Fruit fly (Drosophila melanogaster): ENCODE data around the gene Naglu.
A peak's percentile ranks its signal among the peaks of the same experiment; 100 is the strongest.

The Naglu gene

dm6 chr2L:8364006-8364956, 47.4 kb downstream of the Naglu start, which contains the start of the genes RpS13 and CSN8 (continued):
- TF ChIP-seq gcm (GFP tag; optimal IDR thresholded peaks at IDR 0.05) (peak; percentile 3), crc (GFP tag; optimal IDR thresholded peaks at IDR 0.05) (no peak), CG34376 (GFP tag; optimal IDR thresholded peaks at IDR 0.05) (peak; percentile 68), CG6765 (GFP tag; optimal IDR thresholded peaks at IDR 0.05) (peak; percentile 59), CG7556 (GFP tag; optimal IDR thresholded peaks at IDR 0.05) (no peak), disco-r (GFP tag; optimal IDR thresholded peaks at IDR 0.05) (no peak), CG14710 (tag; optimal IDR thresholded peaks at IDR 0.05) (peak; percentile 75), vnd (GFP tag; IDR thresholded peaks at IDR 0.05; ENCODE audit: partially characterized antibody) (peak; percentile 90), CG7357 (GFP tag; IDR thresholded peaks at IDR 0.05) (0 out of 3 replicates have a peak, but pooled peaks have one; percentile 11)

dm6 chr2L:8362955-8363285, 48.7 kb downstream of the Naglu start:
- TF ChIP-seq exex (tag; optimal IDR thresholded peaks at IDR 0.05): peak; percentile 5
- TF ChIP-seq CG8765 (GFP tag; IDR thresholded peaks at IDR 0.05): 0 out of 2 replicates have a peak, but pooled peaks have one; percentile 9
- peak in 1 of 2 experiments; percentile 67 for TF ChIP-seq insv (GFP tag; optimal IDR thresholded peaks at IDR 0.05)
- no peak for TF ChIP-seq CG11560 (tag; IDR thresholded peaks at IDR 0.05)
- peak; percentile 77 for TF ChIP-seq sug (tag; optimal IDR thresholded peaks at IDR 0.05)
- TF ChIP-seq Med (GFP tag): peak; percentile 37
- TF ChIP-seq Elba2 (GFP tag; optimal IDR thresholded peaks at IDR 0.05): peak; percentile 63
- TF ChIP-seq Dfd (GFP tag; optimal IDR thresholded peaks at IDR 0.05): no peak
- no peak for TF ChIP-seq CG30431 (GFP tag; optimal IDR thresholded peaks at IDR 0.05)

DNA sequence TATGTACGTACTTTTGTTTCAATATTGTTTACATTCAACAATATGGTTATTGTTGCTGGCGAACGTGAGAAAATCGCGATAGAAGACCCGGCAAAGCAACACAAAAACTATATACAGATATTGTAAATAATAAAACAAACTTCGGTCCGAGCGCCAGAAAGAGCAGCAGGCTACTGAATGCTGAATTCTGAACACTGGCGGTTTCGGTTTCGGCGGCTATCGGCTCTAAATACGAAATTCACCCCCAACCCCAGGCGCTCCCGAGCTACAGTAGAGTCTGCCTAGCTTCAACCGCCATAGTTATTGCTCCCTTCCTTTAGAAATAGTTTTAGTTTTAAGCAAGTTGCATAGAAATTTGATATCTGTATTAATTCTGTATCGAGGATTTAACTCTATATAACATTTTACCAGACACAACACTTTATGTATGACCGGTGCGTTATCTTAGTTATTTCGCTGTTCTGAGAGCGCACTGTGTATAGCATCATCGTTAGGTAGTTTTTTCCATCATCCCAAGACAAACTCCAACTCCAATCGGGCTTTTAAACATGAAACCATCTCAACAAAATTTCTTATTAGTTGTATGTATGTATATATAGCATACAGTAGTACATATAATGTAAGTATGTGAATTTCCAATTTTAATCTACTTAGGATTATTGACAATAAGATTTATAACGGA, 49.3 kb downstream of the Naglu start, which contains the start of gene CG7627:
CG7627 (minus strand) TSS at position 197 of the 682 bp plus-strand sequence.
- TF ChIP-seq CG9817 (tag; optimal IDR thresholded peaks at IDR 0.05): peak; percentile 74
- TF ChIP-seq CG17328 (GFP tag; IDR thresholded peaks at IDR 0.05): peak; percentile 80
- peak; percentile 52; the same call in 2 of the 3 replicates for TF ChIP-seq CG14050 (GFP tag; IDR thresholded peaks at IDR 0.05)
- peak; percentile 74; the same call in 2 of the 4 replicates for TF ChIP-seq chinmo (GFP tag; IDR thresholded peaks at IDR 0.05; ENCODE audit: partially characterized antibody)
- TF ChIP-seq zfh2 (GFP tag; optimal IDR thresholded peaks at IDR 0.05): peak; percentile 74
- peak; percentile 20 for TF ChIP-seq CG1529 (GFP tag; optimal IDR thresholded peaks at IDR 0.05)
- TF ChIP-seq CG10147 (GFP tag; optimal IDR thresholded peaks at IDR 0.05): peak; percentile 21
- TF ChIP-seq CG15073 (GFP tag; optimal IDR thresholded peaks at IDR 0.05): peak; percentile 15
- peak; percentile 83 for TF ChIP-seq Ptx1 (GFP tag; IDR thresholded peaks at IDR 0.05)
- peak; percentile 44 for TF ChIP-seq Atf3 (GFP tag; optimal IDR thresholded peaks at IDR 0.05)
- peak; percentile 83 for TF ChIP-seq cwo (GFP tag; optimal IDR thresholded peaks at IDR 0.05)
- TF ChIP-seq CG6654 (GFP tag; optimal IDR thresholded peaks at IDR 0.05): peak; percentile 53
- TF ChIP-seq CG4282 (GFP tag; optimal IDR thresholded peaks at IDR 0.05): no peak
- no peak for TF ChIP-seq salm (tag; optimal IDR thresholded peaks at IDR 0.05)
- TF ChIP-seq CG9876 (GFP tag; optimal IDR thresholded peaks at IDR 0.05): peak; percentile 35
- TF ChIP-seq pzg (GFP tag; optimal IDR thresholded peaks at IDR 0.05): peak; percentile 9
- TF ChIP-seq GATAe (GFP tag; conservative IDR thresholded peaks at IDR 0.05): peak; percentile 38; the same call in 1 of the 2 replicates
- TF ChIP-seq dm (GFP tag; optimal IDR thresholded peaks at IDR 0.05): peak; percentile 52
- TF ChIP-seq CG32772 (GFP tag; IDR thresholded peaks at IDR 0.05): peak; percentile 56
- peak; percentile 75 for TF ChIP-seq gro (GFP tag; optimal IDR thresholded peaks at IDR 0.05)
- peak; percentile 50 for TF ChIP-seq eyg (GFP tag; optimal IDR thresholded peaks at IDR 0.05)
- no peak for TF ChIP-seq Lim3 (GFP tag; IDR thresholded peaks at IDR 0.05)
- TF ChIP-seq CG9215 (GFP tag; IDR thresholded peaks at IDR 0.05): peak; percentile 69
- peak; percentile 17 for TF ChIP-seq slou (GFP tag; optimal IDR thresholded peaks at IDR 0.05)
- 0 out of 3 replicates have a peak, but pooled peaks have one; percentile 59 for TF ChIP-seq otp (GFP tag; IDR thresholded peaks at IDR 0.05)
- peak; percentile 81 for TF ChIP-seq ranshi (GFP tag; IDR thresholded peaks at IDR 0.05)
- TF ChIP-seq CG7271 (tag; optimal IDR thresholded peaks at IDR 0.05): no peak

All from whole organism, embryonic.